Worm (Caenorhabditis elegans): Measurements from ENCODE around the gene ceh-34.

Gene ceh-34

ce11 chrV:5288676-5289075, 30.7 kb downstream of the ceh-34 start:
- TF ChIP-seq unc-42 (tag; optimal IDR thresholded peaks at IDR 0.05) (peak; percentile 66), hlh-13 (GFP tag; optimal IDR thresholded peaks at IDR 0.05) (no peak)

DNA sequence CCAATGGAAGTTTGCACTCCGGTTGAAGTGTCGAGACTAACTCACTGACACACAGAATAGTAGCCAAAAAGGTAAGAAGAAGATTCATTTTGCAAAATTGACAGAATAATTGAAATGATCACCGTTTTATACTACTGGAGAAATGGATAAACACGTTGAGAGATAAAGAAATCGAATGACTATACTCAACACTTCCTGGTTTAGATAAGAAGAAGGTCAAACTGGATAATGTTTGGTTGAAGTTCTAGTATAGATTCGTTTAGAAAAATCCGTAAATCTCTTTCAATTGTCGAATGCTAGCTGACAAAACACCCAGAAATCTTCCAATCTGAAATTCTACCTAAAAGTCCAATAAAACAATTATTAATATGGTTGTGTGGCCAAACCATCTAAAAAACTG, 32.1 kb downstream of the ceh-34 start, which contains the start of gene Y49G5A.1:
TSS of gene Y49G5A.1 (minus strand) at position 101 of the 400 bp plus-strand sequence.
- no peak for TF ChIP-seq fax-1 (tag; optimal IDR thresholded peaks at IDR 0.05)
- no peak for TF ChIP-seq sox-2 (GFP tag; IDR thresholded peaks at IDR 0.05)
- TF ChIP-seq ztf-16 (tag; optimal IDR thresholded peaks at IDR 0.05), result no peak
- no peak for TF ChIP-seq F13H6.1 (tag; optimal IDR thresholded peaks at IDR 0.05)
- TF ChIP-seq C08G9.2 (tag; optimal IDR thresholded peaks at IDR 0.05), result no peak
- TF ChIP-seq ama-1 (optimal IDR thresholded peaks at IDR 0.05), result no peak
- TF ChIP-seq dmd-4 (tag; optimal IDR thresholded peaks at IDR 0.05; ENCODE audit: borderline replicate concordance), result no peak
- no peak for TF ChIP-seq pha-4 (tag; optimal IDR thresholded peaks at IDR 0.05)
- no peak for TF ChIP-seq nfya-1 (tag; optimal IDR thresholded peaks at IDR 0.05)
- no peak for TF ChIP-seq ceh-45 (GFP tag; IDR thresholded peaks at IDR 0.05)
- no peak for TF ChIP-seq elt-2 (tag; optimal IDR thresholded peaks at IDR 0.05)
- no peak for TF ChIP-seq dve-1 (tag; optimal IDR thresholded peaks at IDR 0.05)
- TF ChIP-seq mec-3 (tag; optimal IDR thresholded peaks at IDR 0.05; ENCODE audit: borderline replicate concordance), result no peak
- TF ChIP-seq ceh-19 (GFP tag; optimal IDR thresholded peaks at IDR 0.05), result no peak
- no peak for TF ChIP-seq ceh-30 (tag; optimal IDR thresholded peaks at IDR 0.05)
- no peak for TF ChIP-seq che-1 (tag; optimal IDR thresholded peaks at IDR 0.05)
- TF ChIP-seq hlh-8 (tag; optimal IDR thresholded peaks at IDR 0.05), result no peak
- no peak for TF ChIP-seq ceh-48 (tag; optimal IDR thresholded peaks at IDR 0.05)
- TF ChIP-seq hlh-15 (tag; optimal IDR thresholded peaks at IDR 0.05), result no peak

DNA sequence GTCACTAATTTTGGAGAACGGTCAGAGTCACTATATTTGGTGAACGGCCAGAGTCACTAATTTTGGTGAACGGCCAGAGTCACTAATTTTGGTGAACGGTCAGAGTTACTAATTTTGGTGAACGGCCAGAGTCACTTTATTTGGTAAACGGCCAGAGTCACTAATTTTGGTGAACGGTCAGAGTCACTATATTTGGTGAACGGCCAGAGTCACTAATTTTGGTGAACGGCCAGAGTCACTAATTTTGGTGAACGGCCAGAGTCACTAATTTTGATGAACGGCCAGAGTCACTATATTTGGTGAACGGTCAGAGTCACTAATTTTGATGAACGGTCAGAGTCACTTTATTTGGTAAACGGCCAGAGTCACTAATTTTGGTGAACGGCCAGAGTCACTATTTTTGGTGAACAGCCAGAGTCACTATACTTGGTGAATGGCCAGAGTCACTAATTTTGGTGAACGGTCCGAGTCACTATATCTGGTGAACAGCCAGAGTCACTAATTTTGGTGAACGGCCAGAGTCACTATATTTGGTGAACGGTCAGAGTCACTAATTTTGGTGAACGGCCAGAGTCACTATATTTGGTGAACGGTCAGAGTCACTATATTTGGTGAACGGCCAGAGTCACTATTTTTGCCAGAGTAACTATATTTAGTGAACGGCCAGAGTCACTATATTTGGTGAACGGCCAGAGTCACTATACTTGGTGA, 35.0 kb downstream of the ceh-34 start:
- peak; percentile 54 for TF ChIP-seq gmeb-2 (tag; optimal IDR thresholded peaks at IDR 0.05)
- TF ChIP-seq Y22D7AL.16 (tag; optimal IDR thresholded peaks at IDR 0.05), result peak; percentile 1
- peak; percentile 78 for TF ChIP-seq hlh-6 (tag; optimal IDR thresholded peaks at IDR 0.05)
- TF ChIP-seq mec-3 (tag; optimal IDR thresholded peaks at IDR 0.05; ENCODE audit: borderline replicate concordance), result peak; percentile 62
- peak; percentile 81 for TF ChIP-seq ceh-19 (GFP tag; optimal IDR thresholded peaks at IDR 0.05)
- TF ChIP-seq C38D4.7 (GFP tag; optimal IDR thresholded peaks at IDR 0.05), result peak; percentile 41
- peak; percentile 35 for TF ChIP-seq C08G9.2 (tag; optimal IDR thresholded peaks at IDR 0.05)
- peak; percentile 31 for TF ChIP-seq ceh-48 (tag; optimal IDR thresholded peaks at IDR 0.05)
- peak; percentile 22 for TF ChIP-seq ceh-9 (tag; optimal IDR thresholded peaks at IDR 0.05)
- TF ChIP-seq ceh-6 (GFP tag; optimal IDR thresholded peaks at IDR 0.05), result peak; percentile 18
- peak; percentile 47 for TF ChIP-seq lim-6 (tag; optimal IDR thresholded peaks at IDR 0.05)
- TF ChIP-seq ztf-16 (tag; optimal IDR thresholded peaks at IDR 0.05), result peak; percentile 45
- peak; percentile 87 for TF ChIP-seq pag-3 (tag; optimal IDR thresholded peaks at IDR 0.05; ENCODE audit: borderline replicate concordance)
- TF ChIP-seq zip-5 (tag; optimal IDR thresholded peaks at IDR 0.05), result peak; percentile 7
- peak; percentile 2 for TF ChIP-seq ets-4 (tag; optimal IDR thresholded peaks at IDR 0.05)
- peak; percentile 45 for TF ChIP-seq pqm-1 (tag; optimal IDR thresholded peaks at IDR 0.05)
- peak; percentile 71 for TF ChIP-seq fkh-6 (tag; optimal IDR thresholded peaks at IDR 0.05)
- TF ChIP-seq hlh-13 (GFP tag; optimal IDR thresholded peaks at IDR 0.05), result peak; percentile 58
- peak; percentile 24 for TF ChIP-seq npax-4 (tag; optimal IDR thresholded peaks at IDR 0.05)
- peak; percentile 29 for TF ChIP-seq sox-4 (tag; optimal IDR thresholded peaks at IDR 0.05)
- TF ChIP-seq madf-2 (tag; optimal IDR thresholded peaks at IDR 0.05), result peak; percentile 49
- peak; percentile 68 for TF ChIP-seq elt-4 (tag; optimal IDR thresholded peaks at IDR 0.05)
- peak; percentile 91 for TF ChIP-seq dmd-4 (tag; optimal IDR thresholded peaks at IDR 0.05; ENCODE audit: borderline replicate concordance)
- TF ChIP-seq tbx-2 (tag; optimal IDR thresholded peaks at IDR 0.05), result peak; percentile 49
- TF ChIP-seq sdc-2 (tag; optimal IDR thresholded peaks at IDR 0.05), result peak; percentile 11

All from whole organism, late embryonic.